Fruit fly (Drosophila melanogaster) whole organism, embryonic: ENCODE results near the gene Usf.

Source experiments
- Aef1 ChIP-seq: fragments of 200-800 bp; sonication (Bioruptor generic); IDR thresholded peaks from 3 replicates; pipeline ENCODE4 v1.3.6; 2022; ENCODE audit warnings: missing biosample characterization, missing genetic modification characterization
- B-H1 ChIP-seq: fragments of 200-800 bp; sonication (Bioruptor generic); IDR thresholded peaks from 3 replicates; pipeline ENCODE4 v1.3.6; 2022; ENCODE audit warnings: missing biosample characterization, missing genetic modification characterization
- CG10209 ChIP-seq: fragments of 200-800 bp; sonication (Bioruptor generic); optimal IDR thresholded peaks from 3 replicates; lab custom pipeline; 2017; ENCODE audit warnings: missing biosample characterization, mild to moderate bottlenecking, missing genetic modification characterization, missing genetic modification reagents
- CG11504 ChIP-seq: fragments of 200-800 bp; sonication (Bioruptor generic); optimal IDR thresholded peaks from 3 replicates; lab custom pipeline; 2019; ENCODE audit warnings: missing biosample characterization, mild to moderate bottlenecking, missing genetic modification characterization, moderate library complexity
- CG11723 ChIP-seq: fragments of 200-800 bp; sonication (Bioruptor generic); optimal IDR thresholded peaks from 2 replicates; lab custom pipeline; 2017; ENCODE audit warnings: missing biosample characterization, mild to moderate bottlenecking, missing genetic modification characterization
- CG13775 ChIP-seq: fragments of 200-800 bp; sonication (Bioruptor generic); optimal IDR thresholded peaks from 3 replicates; lab custom pipeline; 2017; ENCODE audit warnings: missing biosample characterization, mild to moderate bottlenecking, missing genetic modification characterization
- CG14050 ChIP-seq: fragments of 200-800 bp; sonication (Bioruptor generic); IDR thresholded peaks from 3 replicates; pipeline ENCODE4 v1.3.6; 2022; ENCODE audit warnings: missing biosample characterization, missing genetic modification characterization
- CG14965 ChIP-seq: fragments of 200-800 bp; sonication (Bioruptor generic); optimal IDR thresholded peaks from 2 replicates; lab custom pipeline; 2016; ENCODE audit warnings: missing biosample characterization, missing genetic modification characterization, borderline replicate concordance
- CG17186 ChIP-seq: fragments of 200-800 bp; sonication (Bioruptor generic); optimal IDR thresholded peaks from 3 replicates; lab custom pipeline; 2017; ENCODE audit warnings: missing biosample characterization, missing genetic modification reagents, missing genetic modification characterization
- CG17385 ChIP-seq: fragments of 200-800 bp; sonication (Bioruptor generic); optimal IDR thresholded peaks from 3 replicates; lab custom pipeline; 2018; ENCODE audit warnings: missing biosample characterization, mild to moderate bottlenecking, missing genetic modification characterization
- CG2129 ChIP-seq: fragments of 200-800 bp; sonication (Bioruptor generic); IDR thresholded peaks from 2 replicates; pipeline ENCODE4 v1.3.6; 2022; ENCODE audit warnings: missing biosample characterization, missing genetic modification characterization; ENCODE audit not compliant: partially characterized antibody
- CG30431 ChIP-seq: fragments of 200-800 bp; sonication (Bioruptor generic); optimal IDR thresholded peaks from 2 replicates; lab custom pipeline; 2017; ENCODE audit warnings: missing biosample characterization, missing genetic modification characterization
- CG33213 ChIP-seq: fragments of 200-800 bp; sonication (Bioruptor generic); optimal IDR thresholded peaks from 3 replicates; lab custom pipeline; 2016; ENCODE audit warnings: missing biosample characterization, missing genetic modification characterization
- CG33557 ChIP-seq: fragments of 200-800 bp; sonication (Bioruptor generic); optimal IDR thresholded peaks from 2 replicates; lab custom pipeline; 2019; ENCODE audit warnings: missing biosample characterization, mild to moderate bottlenecking, missing genetic modification characterization, moderate library complexity
- CG34376 ChIP-seq: fragments of 200-800 bp; sonication (Bioruptor generic); optimal IDR thresholded peaks from 2 replicates; lab custom pipeline; 2018; ENCODE audit warnings: missing biosample characterization, mild to moderate bottlenecking, missing genetic modification characterization
- CG3726 ChIP-seq: fragments of 200-800 bp; sonication (Bioruptor generic); IDR thresholded peaks from 3 replicates; pipeline ENCODE4, ENCODE4 v1.3.6; 2022; ENCODE audit warnings: missing biosample characterization, missing genetic modification characterization
- CG4617 ChIP-seq: fragments of 200-800 bp; sonication (Bioruptor generic); optimal IDR thresholded peaks from 3 replicates; lab custom pipeline; 2016; ENCODE audit warnings: missing biosample characterization, missing genetic modification characterization, borderline replicate concordance
- CG4707 ChIP-seq: fragments of 200-800 bp; sonication (Bioruptor generic); optimal IDR thresholded peaks from 2 replicates; lab custom pipeline; 2018; ENCODE audit warnings: missing biosample characterization, mild to moderate bottlenecking, missing genetic modification characterization, moderate library complexity
- CG9797 ChIP-seq: fragments of 200-800 bp; sonication (Bioruptor generic); optimal IDR thresholded peaks from 3 replicates; lab custom pipeline; 2018; ENCODE audit warnings: missing biosample characterization, mild to moderate bottlenecking, missing genetic modification characterization
- CoRest ChIP-seq: fragments of 200-800 bp; sonication (Bioruptor generic); optimal IDR thresholded peaks from 3 replicates; lab custom pipeline; 2018; ENCODE audit warnings: missing biosample characterization, mild to moderate bottlenecking, missing genetic modification characterization, moderate library complexity
- Dfd ChIP-seq, 2 experiments: fragments of >200 bp; optimal IDR thresholded peaks; 2 replicates each; lab custom pipeline; 2017; ENCODE audit warnings: missing biosample characterization in 2 of 2, missing genetic modification characterization in 2 of 2
- GATAe ChIP-seq: fragments of 200-800 bp; sonication (Bioruptor generic); conservative IDR thresholded peaks from 2 replicates; pipeline ENCODE4 v1.3.6; 2022; ENCODE audit warnings: missing biosample characterization, missing genetic modification characterization
- Gug ChIP-seq: fragments of 200-800 bp; sonication (Bioruptor generic); IDR thresholded peaks from 4 replicates; pipeline ENCODE4 v1.3.6; 2022; ENCODE audit warnings: missing biosample characterization, missing genetic modification characterization
- H2.0 ChIP-seq: fragments of 200-800 bp; sonication (Bioruptor generic); IDR thresholded peaks from 2 replicates; pipeline ENCODE4 v1.3.6; 2022; ENCODE audit warnings: missing biosample characterization, missing genetic modification characterization
- Hr39 ChIP-seq: fragments of >200 bp; optimal IDR thresholded peaks from 2 replicates; lab custom pipeline; 2017
- Hsf ChIP-seq: fragments of 200-800 bp; sonication (Bioruptor generic); optimal IDR thresholded peaks from 3 replicates; lab custom pipeline; 2016; ENCODE audit warnings: missing biosample characterization, missing genetic modification characterization
- Mad ChIP-seq: fragments of 200-800 bp; sonication (Bioruptor generic); optimal IDR thresholded peaks from 2 replicates; lab custom pipeline; 2016; ENCODE audit warnings: missing biosample characterization, missing genetic modification characterization
- Meics ChIP-seq: fragments of 200-800 bp; sonication (Bioruptor generic); optimal IDR thresholded peaks from 2 replicates; lab custom pipeline; 2017; ENCODE audit warnings: missing biosample characterization, mild to moderate bottlenecking, missing genetic modification characterization
- NC2α ChIP-seq: fragments of 200-800 bp; sonication (Bioruptor generic); optimal IDR thresholded peaks from 2 replicates; lab custom pipeline; 2016; ENCODE audit warnings: missing biosample characterization, missing genetic modification characterization
- Nf-YA ChIP-seq: fragments of 200-800 bp; sonication (Bioruptor generic); IDR thresholded peaks from 2 replicates; pipeline ENCODE4 v1.3.6; 2022; ENCODE audit warnings: missing biosample characterization, missing genetic modification characterization
- Ssrp ChIP-seq: fragments of 200-800 bp; sonication (Bioruptor generic); optimal IDR thresholded peaks from 2 replicates; lab custom pipeline; 2018; ENCODE audit warnings: missing biosample characterization, mild to moderate bottlenecking, missing genetic modification characterization, moderate library complexity
- ab ChIP-seq: fragments of 200-800 bp; sonication (Bioruptor generic); optimal IDR thresholded peaks from 2 replicates; lab custom pipeline; 2016; ENCODE audit warnings: missing biosample characterization, missing genetic modification characterization
- ap ChIP-seq: fragments of 200-800 bp; sonication (Bioruptor generic); IDR thresholded peaks from 2 replicates; pipeline ENCODE4 v1.3.6; 2022; ENCODE audit warnings: missing biosample characterization, missing genetic modification characterization
- cad ChIP-seq: fragments of >200 bp; optimal IDR thresholded peaks from 2 replicates; lab custom pipeline; 2017; ENCODE audit warnings: missing biosample characterization, missing genetic modification characterization
- grn ChIP-seq: fragments of 200-800 bp; sonication (Bioruptor generic); optimal IDR thresholded peaks from 3 replicates; lab custom pipeline; 2017; ENCODE audit warnings: missing biosample characterization, missing genetic modification characterization
- knrl ChIP-seq: fragments of 200-800 bp; sonication (Bioruptor generic); IDR thresholded peaks from 3 replicates; pipeline ENCODE4 v1.3.6; 2022; ENCODE audit warnings: missing biosample characterization, missing genetic modification characterization; ENCODE audit not compliant: partially characterized antibody
- lab ChIP-seq: fragments of 200-800 bp; sonication (Bioruptor generic); optimal IDR thresholded peaks from 3 replicates; lab custom pipeline; 2017; ENCODE audit warnings: missing biosample characterization, missing genetic modification characterization, mild to moderate bottlenecking, moderate library complexity, missing genetic modification reagents
- nau ChIP-seq: fragments of 200-800 bp; sonication (Bioruptor generic); optimal IDR thresholded peaks from 3 replicates; lab custom pipeline; 2017; ENCODE audit warnings: missing biosample characterization, mild to moderate bottlenecking, missing genetic modification characterization, missing genetic modification reagents
- nerfin-1 ChIP-seq: fragments of 200-800 bp; sonication (Bioruptor generic); optimal IDR thresholded peaks from 3 replicates; lab custom pipeline; 2019; ENCODE audit warnings: missing biosample characterization, mild to moderate bottlenecking, missing genetic modification characterization, moderate library complexity
- pros ChIP-seq: fragments of 200-800 bp; sonication (Bioruptor generic); optimal IDR thresholded peaks from 3 replicates; lab custom pipeline; 2019; ENCODE audit warnings: missing biosample characterization, mild to moderate bottlenecking, missing genetic modification characterization, moderate library complexity
- pum ChIP-seq: fragments of 200-800 bp; sonication (Bioruptor generic); optimal IDR thresholded peaks from 2 replicates; lab custom pipeline; 2016; ENCODE audit warnings: missing biosample characterization, missing genetic modification characterization
- repo ChIP-seq: fragments of 200-800 bp; sonication (Bioruptor generic); optimal IDR thresholded peaks from 2 replicates; lab custom pipeline; 2016; ENCODE audit warnings: missing biosample characterization, missing genetic modification characterization
- schlank ChIP-seq: fragments of 200-800 bp; sonication (Bioruptor generic); optimal IDR thresholded peaks from 2 replicates; lab custom pipeline; 2018; ENCODE audit warnings: missing biosample characterization, mild to moderate bottlenecking, missing genetic modification characterization
- sd ChIP-seq: fragments of 200-800 bp; sonication (Bioruptor generic); optimal IDR thresholded peaks from 3 replicates; lab custom pipeline; 2018; ENCODE audit warnings: missing biosample characterization, mild to moderate bottlenecking, missing genetic modification characterization, moderate library complexity
- shn ChIP-seq: fragments of 200-800 bp; sonication (Bioruptor generic); optimal IDR thresholded peaks from 3 replicates; lab custom pipeline; 2016; ENCODE audit warnings: missing biosample characterization, missing genetic modification characterization
- sima ChIP-seq: fragments of 200-800 bp; sonication (Bioruptor generic); optimal IDR thresholded peaks from 2 replicates; lab custom pipeline; 2016; ENCODE audit warnings: missing biosample characterization, missing genetic modification characterization
- stwl ChIP-seq: fragments of 200-800 bp; sonication (Bioruptor generic); optimal IDR thresholded peaks from 3 replicates; lab custom pipeline; 2018; ENCODE audit warnings: missing biosample characterization, mild to moderate bottlenecking, missing genetic modification characterization, moderate library complexity
- tin ChIP-seq: fragments of 200-800 bp; sonication (Bioruptor generic); optimal IDR thresholded peaks from 3 replicates; lab custom pipeline; 2016; ENCODE audit warnings: missing biosample characterization, missing genetic modification characterization
- trem ChIP-seq: fragments of 200-800 bp; optimal IDR thresholded peaks from 3 replicates; lab custom pipeline; 2019; ENCODE audit warnings: missing biosample characterization, mild to moderate bottlenecking, missing genetic modification characterization, moderate library complexity
- ttk ChIP-seq: fragments of 200-800 bp; sonication (Bioruptor generic); IDR thresholded peaks from 2 replicates; pipeline ENCODE4 v2.1.2; 2022; ENCODE audit warnings: missing biosample characterization, missing genetic modification characterization
- vvl ChIP-seq: fragments of 200-800 bp; sonication (Bioruptor generic); IDR thresholded peaks from 2 replicates; pipeline ENCODE4 v1.3.6; 2022; ENCODE audit warnings: missing biosample characterization, missing genetic modification characterization
- zen ChIP-seq: fragments of 200-800 bp; sonication (Bioruptor generic); optimal IDR thresholded peaks from 3 replicates; lab custom pipeline; 2018; ENCODE audit warnings: missing biosample characterization, mild to moderate bottlenecking, missing genetic modification characterization, moderate library complexity

Usf gene

DNA sequence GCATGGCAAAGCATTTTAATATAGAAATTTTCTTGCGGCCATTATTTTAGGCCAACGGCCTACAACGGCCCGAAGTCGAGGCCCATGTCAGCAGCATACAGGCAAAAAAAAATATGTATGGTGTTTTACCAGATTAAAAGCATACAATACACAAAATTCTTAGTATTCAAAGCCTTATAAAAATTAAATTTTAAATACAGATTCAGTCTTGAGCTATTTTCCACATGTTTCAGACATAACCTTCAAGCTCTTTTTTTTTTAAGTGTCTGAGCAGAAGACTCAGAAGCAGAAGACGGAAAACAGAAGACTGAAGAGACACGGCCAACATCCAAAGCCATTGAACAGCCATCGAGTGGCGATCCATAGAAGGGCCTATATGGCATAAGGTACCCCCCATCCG is 33.2 kb upstream of the Usf start (continued):
- TF ChIP-seq Gug (GFP tag; lab: Robert Waterston, UW) (no peak), CG4617 (GFP tag; lab: Kevin White, UChicago) (no peak), pros (GFP tag; lab: Kevin White, UChicago) (no peak), B-H1 (no peak), ap (GFP tag; lab: Robert Waterston, UW) (no peak), ttk (GFP tag; lab: Robert Waterston, UW) (peak; percentile 32; the same call in 1 of the 2 replicates), NC2α (no peak), CG13775 (no peak), schlank (no peak), trem (tag; lab: Kevin White, UChicago) (no peak), CG14050 (GFP tag; lab: Robert Waterston, UW) (no peak), lab (GFP tag; lab: Kevin White, UChicago) (no peak), CG14965 (GFP tag; lab: Kevin White, UChicago) (no peak), CG9797 (GFP tag; lab: Kevin White, UChicago) (no peak), vvl (peak; percentile 51), ab (no peak), nau (GFP tag; lab: Kevin White, UChicago) (no peak), H2.0 (GFP tag; lab: Robert Waterston, UW) (no peak), shn (no peak), Meics (GFP tag; lab: Kevin White, UChicago) (no peak), CG17385 (GFP tag; lab: Kevin White, UChicago) (peak; percentile 28), zen (no peak), Nf-YA (no peak), CG30431 (GFP tag; lab: Kevin White, UChicago) (no peak), Hsf (peak; percentile 6), Aef1 (GFP tag; lab: Robert Waterston, UW) (no peak), CG34376 (GFP tag; lab: Kevin White, UChicago) (no peak), GATAe (no peak), Ssrp (peak; percentile 63), knrl (GFP tag; lab: Robert Waterston, UW) (no peak), grn (GFP tag; lab: Kevin White, UChicago) (no peak), nerfin-1 (tag; lab: Kevin White, UChicago) (peak; percentile 13), Dfd (GFP tag; optimal IDR thresholded peaks at IDR 0.05; lab: Kevin White, UChicago) (no peak), CG33557 (peak; percentile 49), CoRest (tag; lab: Kevin White, UChicago) (peak; percentile 43), stwl (tag; lab: Kevin White, UChicago) (no peak), CG10209 (GFP tag; lab: Kevin White, UChicago) (peak; percentile 11), tin (peak; percentile 45), CG17186 (GFP tag; lab: Kevin White, UChicago) (no peak), Hr39 (lab: Kevin White, UChicago) (no peak), sd (no peak), CG3726 (GFP tag; lab: Robert Waterston, UW) (no peak), Mad (GFP tag; lab: Kevin White, UChicago) (peak; percentile 6), repo (no peak), CG4707 (GFP tag; lab: Kevin White, UChicago) (no peak), pum (GFP tag; lab: Kevin White, UChicago) (peak; percentile 32), cad (no peak), CG2129 (GFP tag; lab: Robert Waterston, UW) (no peak), CG11723 (GFP tag; lab: Kevin White, UChicago) (no peak), CG33213 (GFP tag; lab: Kevin White, UChicago) (no peak), CG11504 (tag; lab: Kevin White, UChicago) (peak; percentile 62), sima (no peak)
